Fruit fly (Drosophila melanogaster) Kc167 (cell line): Measurements from ENCODE around the gene pbl.

ENCODE experiments used
- Sin3A ChIP-seq: fragments of >200 bp; optimal IDR thresholded peaks from 2 replicates; lab custom pipeline; 2018; ENCODE audit warnings: missing external identifiers
- h ChIP-seq: fragments of >200 bp; optimal IDR thresholded peaks from 3 replicates; lab custom pipeline; 2018; ENCODE audit warnings: missing external identifiers
- ttk ChIP-seq: sonication (Bioruptor generic); optimal IDR thresholded peaks from 2 replicates; lab custom pipeline; 2017; ENCODE audit warnings: missing external identifiers

DNA sequence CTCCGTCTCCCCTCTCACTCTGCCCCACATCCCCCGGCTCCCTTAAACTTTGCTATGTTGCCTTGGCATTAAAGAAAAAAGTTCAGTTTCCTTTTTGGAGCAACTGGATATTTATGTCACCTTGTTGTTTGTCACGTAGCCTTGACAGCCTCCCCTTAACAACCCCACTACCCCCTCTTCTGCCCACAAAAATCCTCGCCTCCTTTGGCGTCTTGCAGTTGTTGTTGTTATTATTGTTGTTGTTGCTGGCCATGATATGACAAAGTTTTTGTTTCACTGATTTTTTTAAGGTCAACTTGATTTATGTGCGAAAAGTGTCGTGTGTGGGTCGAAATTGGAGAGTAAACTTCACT lies 41.4 kb downstream of the pbl start:
- no peak for TF ChIP-seq Sin3A
- no peak for TF ChIP-seq ttk (lab: Kevin White, UChicago)
- TF ChIP-seq h (lab: Kevin White, UChicago), result no peak
